Worm (Caenorhabditis elegans): ENCODE data around the gene F17C8.9.
A peak's percentile ranks its signal among the peaks of the same experiment; 100 is the strongest.

F17C8.9 gene

DNA sequence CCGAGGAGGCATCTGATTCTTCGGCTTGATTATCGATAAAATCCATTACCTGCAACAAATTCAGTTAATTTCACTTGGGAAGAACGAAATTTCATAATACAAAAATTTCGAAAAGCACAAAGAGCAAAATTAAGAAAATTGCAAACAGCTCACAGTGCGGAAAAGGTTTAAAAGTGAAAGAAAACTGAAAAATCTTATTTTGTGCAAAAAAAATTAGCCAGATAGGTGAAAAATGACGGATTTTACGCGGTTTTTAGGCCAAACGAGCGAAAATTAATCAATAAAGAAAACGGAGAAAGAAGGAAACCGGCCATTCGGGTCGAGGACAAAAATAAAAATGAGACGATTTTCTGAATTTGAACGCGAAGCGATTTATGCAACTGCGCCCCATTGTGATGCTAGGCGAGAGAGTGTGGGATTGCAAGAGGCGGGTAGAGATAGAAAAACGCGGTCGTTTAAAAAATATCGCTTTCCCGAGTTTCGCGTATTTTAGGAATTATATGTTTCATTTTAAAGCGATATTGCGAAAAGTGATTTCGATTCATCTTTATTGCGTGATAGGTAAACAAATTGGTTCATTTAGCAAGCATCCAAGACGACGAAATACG lies 13.4 kb upstream of the F17C8.9 start, which contains the start of gene emb-5 (continued):
- TF ChIP-seq rnt-1 (tag; optimal IDR thresholded peaks at IDR 0.05) (peak; percentile 86), snpc-4 (tag; optimal IDR thresholded peaks at IDR 0.05) (no peak), aha-1 (tag; optimal IDR thresholded peaks at IDR 0.05) (no peak), mab-9 (GFP tag; IDR thresholded peaks at IDR 0.05) (peak; percentile 40; the same call in 1 of the 2 replicates), F16B12.6 (tag; optimal IDR thresholded peaks at IDR 0.05) (peak; percentile 58), tbx-2 (tag; optimal IDR thresholded peaks at IDR 0.05) (no peak), nhr-20 (tag; optimal IDR thresholded peaks at IDR 0.05) (peak; percentile 67), mef-2 (tag; optimal IDR thresholded peaks at IDR 0.05) (no peak), nhr-76 (tag; optimal IDR thresholded peaks at IDR 0.05) (no peak), mep-1 (tag; optimal IDR thresholded peaks at IDR 0.05) (no peak), pqm-1 (tag; optimal IDR thresholded peaks at IDR 0.05) (no peak), sptf-1 (tag; optimal IDR thresholded peaks at IDR 0.05) (no peak), nhr-12 (tag; optimal IDR thresholded peaks at IDR 0.05) (no peak), lin-39 (tag; optimal IDR thresholded peaks at IDR 0.05) (peak; percentile 59), ces-1 (GFP tag; optimal IDR thresholded peaks at IDR 0.05) (no peak), nhr-237 (tag; optimal IDR thresholded peaks at IDR 0.05) (no peak), nhr-47 (tag; optimal IDR thresholded peaks at IDR 0.05) (peak; percentile 77), pag-3 (tag; optimal IDR thresholded peaks at IDR 0.05; ENCODE audit: borderline replicate concordance, insufficient read depth) (no peak), fkh-8 (tag; optimal IDR thresholded peaks at IDR 0.05) (peak; percentile 62), egl-13 (tag; optimal IDR thresholded peaks at IDR 0.05) (no peak), ztf-11 (tag; optimal IDR thresholded peaks at IDR 0.05) (no peak), isw-1 (GFP tag; IDR thresholded peaks at IDR 0.05) (peak; percentile 75), fos-1 (tag; optimal IDR thresholded peaks at IDR 0.05) (peak; percentile 39), unc-98 (GFP tag; IDR thresholded peaks at IDR 0.05) (no peak), aly-2 (tag; optimal IDR thresholded peaks at IDR 0.05) (peak; percentile 7), lin-14 (GFP tag; optimal IDR thresholded peaks at IDR 0.05) (no peak), grh-1 (GFP tag; IDR thresholded peaks at IDR 0.05) (peak; percentile 58; the same call in 1 of the 2 replicates), hlh-17 (GFP tag; optimal IDR thresholded peaks at IDR 0.05; ENCODE audit: borderline replicate concordance) (no peak), nhr-11 (tag; optimal IDR thresholded peaks at IDR 0.05) (no peak), fkh-4 (tag; optimal IDR thresholded peaks at IDR 0.05; ENCODE audit: borderline replicate concordance) (no peak), ets-5 (GFP tag; IDR thresholded peaks at IDR 0.05) (no peak), dpl-1 (GFP tag; optimal IDR thresholded peaks at IDR 0.05) (peak; percentile 95 to 97 (median 96)), lsy-2 (tag; optimal IDR thresholded peaks at IDR 0.05) (peak in 1 of 2 experiments; percentile 76), hlh-4 (tag; optimal IDR thresholded peaks at IDR 0.05) (no peak), Y116A8C.19 (tag; optimal IDR thresholded peaks at IDR 0.05; ENCODE audit: borderline replicate concordance) (no peak), dsc-1 (tag; optimal IDR thresholded peaks at IDR 0.05) (no peak), efl-3 (GFP tag; optimal IDR thresholded peaks at IDR 0.05) (no peak), unc-30 (tag; optimal IDR thresholded peaks at IDR 0.05) (no peak), lin-15B (tag; optimal IDR thresholded peaks at IDR 0.05) (peak; percentile 74), swsn-7 (tag; optimal IDR thresholded peaks at IDR 0.05) (peak; percentile 61), skn-1 (tag; optimal IDR thresholded peaks at IDR 0.05) (peak; percentile 71), efl-1 (optimal IDR thresholded peaks at IDR 0.05) (peak; percentile 76 to 97), efl-1 (GFP tag; optimal IDR thresholded peaks at IDR 0.05 in 1 of 2) (peak; percentile 97 to 100), zip-4 (GFP tag; optimal IDR thresholded peaks at IDR 0.05) (no peak), fkh-10 (GFP tag; optimal IDR thresholded peaks at IDR 0.05) (no peak), nhr-90 (tag; optimal IDR thresholded peaks at IDR 0.05; ENCODE audit: poor library complexity) (peak; percentile 54), C34B4.2 (tag; optimal IDR thresholded peaks at IDR 0.05) (no peak), lin-13 (GFP tag; optimal IDR thresholded peaks at IDR 0.05) (peak; percentile 62), sox-4 (tag; optimal IDR thresholded peaks at IDR 0.05) (no peak), pax-3 (tag; optimal IDR thresholded peaks at IDR 0.05) (peak; percentile 28), ceh-63 (GFP tag; optimal IDR thresholded peaks at IDR 0.05) (no peak), nhr-71 (tag; optimal IDR thresholded peaks at IDR 0.05) (peak; percentile 79)
